Worm (Caenorhabditis elegans) whole organism, young adult: ENCODE data around the gene lys-10.
"Not testable (repeated sequence)": the region's sequence is repeated elsewhere in the genome, so short reads cannot be mapped to it uniquely, and the experiment has no call there.

Experiments
- C06A6.2 ChIP-seq: fragments of 200-800 bp; sonication (Bioruptor generic); conservative IDR thresholded peaks from 2 replicates; pipeline ENCODE4 v1.3.6; 2022; ENCODE audit warnings: missing genetic modification characterization, missing compliant biosample characterization
- F23B12.7 ChIP-seq: sonication (generic microtip); optimal IDR thresholded peaks from 2 replicates; lab custom pipeline; 2017; ENCODE audit warnings: missing genetic modification characterization, mild to moderate bottlenecking, missing compliant biosample characterization, antibody characterized with exemption, moderate library complexity; ENCODE audit not compliant: insufficient read depth
- F49E8.2 ChIP-seq: sonication (generic microtip); optimal IDR thresholded peaks from 3 replicates; lab custom pipeline; 2017; ENCODE audit warnings: missing genetic modification characterization, mild to moderate bottlenecking, missing compliant biosample characterization, antibody characterized with exemption, moderate library complexity; ENCODE audit not compliant: insufficient read depth
- F52B5.7 ChIP-seq: sonication (generic microtip); optimal IDR thresholded peaks from 2 replicates; lab custom pipeline; 2016; ENCODE audit warnings: mild to moderate bottlenecking, missing genetic modification characterization, missing compliant biosample characterization
- F57A8.1 ChIP-seq: fragments of 200-800 bp; sonication (Bioruptor generic); optimal IDR thresholded peaks from 2 replicates; lab custom pipeline; 2018; ENCODE audit warnings: mild to moderate bottlenecking, missing genetic modification characterization, moderate library complexity, missing compliant biosample characterization
- T26A5.8 ChIP-seq: sonication (generic microtip); optimal IDR thresholded peaks from 2 replicates; lab custom pipeline; 2016; ENCODE audit warnings: missing genetic modification characterization, missing compliant biosample characterization
- Y53F4B.3 ChIP-seq: fragments of 200-800 bp; sonication (Bioruptor generic); IDR thresholded peaks from 2 replicates; pipeline ENCODE4 v1.3.6; 2022; ENCODE audit warnings: missing genetic modification reagents, missing genetic modification characterization, missing compliant biosample characterization
- akir-1 ChIP-seq: fragments of 200-800 bp; sonication (Bioruptor generic); optimal IDR thresholded peaks from 2 replicates; lab custom pipeline; 2018; ENCODE audit warnings: mild to moderate bottlenecking, missing genetic modification characterization, moderate library complexity, missing compliant biosample characterization
- ama-1 ChIP-seq, 3 experiments: fragments of 150-350 bp in 1 of 3; sonication (generic microtip) in 2 of 3; optimal IDR thresholded peaks; 2 replicates each; lab custom pipeline; 2014 to 2018; ENCODE audit warnings: missing biosample characterization in 2 of 3, missing genetic modification characterization in 2 of 3, missing genetic modification reagents in 2 of 3
- atf-7 ChIP-seq: sonication (generic microtip); optimal IDR thresholded peaks from 2 replicates; lab custom pipeline; 2017; ENCODE audit warnings: mild to moderate bottlenecking, missing genetic modification characterization, missing compliant biosample characterization
- attf-3 ChIP-seq: fragments of 200-800 bp; sonication (Bioruptor generic); conservative IDR thresholded peaks from 2 replicates; pipeline ENCODE4 v1.3.6; 2022; ENCODE audit warnings: missing genetic modification reagents, missing genetic modification characterization, missing compliant biosample characterization
- attf-6 ChIP-seq: fragments of 200-800 bp; sonication (Bioruptor generic); IDR thresholded peaks from 2 replicates; pipeline ENCODE4 v1.3.6; 2022; ENCODE audit warnings: missing genetic modification reagents, missing genetic modification characterization, missing compliant biosample characterization
- bed-1 ChIP-seq: fragments of 200-800 bp; sonication (Bioruptor generic); IDR thresholded peaks from 2 replicates; pipeline ENCODE4 v1.3.6; 2022; ENCODE audit warnings: missing genetic modification reagents, missing genetic modification characterization, missing compliant biosample characterization
- bed-2 ChIP-seq: fragments of 200-800 bp; sonication (Bioruptor generic); IDR thresholded peaks from 2 replicates; pipeline ENCODE4 v1.3.6; 2022; ENCODE audit warnings: missing genetic modification reagents, missing genetic modification characterization, missing compliant biosample characterization
- ceh-40 ChIP-seq: fragments of 200-800 bp; sonication (Bioruptor generic); IDR thresholded peaks from 2 replicates; pipeline ENCODE4 v1.3.6; 2022; ENCODE audit warnings: missing genetic modification characterization, missing compliant biosample characterization
- ceh-58 ChIP-seq: fragments of 200-800 bp; sonication (Bioruptor generic); IDR thresholded peaks from 2 replicates; pipeline ENCODE4 v1.3.6; 2022; ENCODE audit warnings: missing genetic modification characterization, missing compliant biosample characterization
- ceh-79 ChIP-seq: sonication (generic microtip); optimal IDR thresholded peaks from 2 replicates; lab custom pipeline; 2017; ENCODE audit warnings: mild to moderate bottlenecking, missing genetic modification characterization, missing compliant biosample characterization
- chd-7 ChIP-seq: sonication (generic microtip); optimal IDR thresholded peaks from 2 replicates; lab custom pipeline; 2016; ENCODE audit warnings: mild to moderate bottlenecking, missing genetic modification characterization, moderate library complexity, missing compliant biosample characterization
- efl-1 ChIP-seq: fragments of 150-350 bp; optimal IDR thresholded peaks from 2 replicates; lab custom pipeline; 2014; ENCODE audit warnings: missing biosample characterization, missing genetic modification reagents, missing genetic modification characterization
- ekl-4 ChIP-seq: fragments of 200-800 bp; sonication (Bioruptor generic); IDR thresholded peaks from 2 replicates; pipeline ENCODE4 v1.3.6; 2022; ENCODE audit warnings: missing genetic modification reagents, missing genetic modification characterization, missing compliant biosample characterization
- him-1 ChIP-seq: sonication (generic microtip); optimal IDR thresholded peaks from 2 replicates; lab custom pipeline; 2016; ENCODE audit warnings: missing genotype, missing genetic modification reagents, missing genetic modification characterization, missing compliant biosample characterization
- hlh-26 ChIP-seq: fragments of 200-800 bp; sonication (Bioruptor generic); conservative IDR thresholded peaks from 2 replicates; pipeline ENCODE4 v1.3.6; 2022; ENCODE audit warnings: missing genetic modification reagents, missing genetic modification characterization, missing compliant biosample characterization
- let-526 ChIP-seq: fragments of 200-800 bp; sonication (Bioruptor generic); IDR thresholded peaks from 2 replicates; pipeline ENCODE4 v1.3.6; 2022; ENCODE audit warnings: missing genetic modification reagents, missing genetic modification characterization, missing compliant biosample characterization
- madf-6 ChIP-seq: fragments of 200-800 bp; sonication (Bioruptor generic); IDR thresholded peaks from 2 replicates; pipeline ENCODE4 v1.3.6; 2022; ENCODE audit warnings: missing genetic modification reagents, missing genetic modification characterization, missing compliant biosample characterization
- mxl-1 ChIP-seq: sonication (generic microtip); optimal IDR thresholded peaks from 2 replicates; lab custom pipeline; 2016; ENCODE audit warnings: missing genetic modification characterization, missing compliant biosample characterization
- nhr-27 ChIP-seq: fragments of 200-800 bp; sonication (Bioruptor generic); optimal IDR thresholded peaks from 2 replicates; lab custom pipeline; 2018; ENCODE audit warnings: mild to moderate bottlenecking, missing genetic modification characterization, moderate library complexity, missing compliant biosample characterization
- nhr-90 ChIP-seq: sonication (generic microtip); optimal IDR thresholded peaks from 2 replicates; lab custom pipeline; 2016; ENCODE audit warnings: missing genotype, mild to moderate bottlenecking, missing genetic modification characterization, missing compliant biosample characterization
- rec-8 ChIP-seq, 2 experiments: sonication (generic microtip); optimal IDR thresholded peaks; 2 replicates each; lab custom pipeline; 2016; ENCODE audit warnings: mild to moderate bottlenecking in 2 of 2, missing genetic modification characterization in 2 of 2, missing genetic modification reagents in 2 of 2, missing genotype in 2 of 2, missing biosample characterization in 1 of 2, missing compliant biosample characterization in 1 of 2, moderate library complexity in 1 of 2
- rpc-1 ChIP-seq, 2 experiments: fragments of 150-350 bp in 1 of 2; sonication (generic microtip) in 1 of 2; optimal IDR thresholded peaks; 2 replicates each; lab custom pipeline; 2014 to 2018; ENCODE audit warnings: missing biosample characterization in 1 of 2, missing genetic modification characterization in 1 of 2, missing genetic modification reagents in 1 of 2, missing genotype in 1 of 2
- snpc-1.3 ChIP-seq: sonication (generic microtip); optimal IDR thresholded peaks from 2 replicates; lab custom pipeline; 2017; ENCODE audit warnings: missing genetic modification characterization, mild to moderate bottlenecking, missing compliant biosample characterization, antibody characterized with exemption, moderate library complexity, missing genotype, missing genetic modification reagents; ENCODE audit not compliant: insufficient read depth
- somi-1 ChIP-seq: fragments of 200-800 bp; sonication (Bioruptor generic); optimal IDR thresholded peaks from 2 replicates; lab custom pipeline; 2018; ENCODE audit warnings: mild to moderate bottlenecking, missing genetic modification characterization, missing compliant biosample characterization
- tbp1 ChIP-seq: fragments of 200-800 bp; sonication (Bioruptor generic); optimal IDR thresholded peaks from 2 replicates; lab custom pipeline; 2018; ENCODE audit warnings: mild to moderate bottlenecking, missing genetic modification characterization, missing compliant biosample characterization
- tlf-1 ChIP-seq: fragments of 200-800 bp; sonication (Bioruptor generic); optimal IDR thresholded peaks from 2 replicates; lab custom pipeline; 2018; ENCODE audit warnings: mild to moderate bottlenecking, missing genetic modification characterization, missing compliant biosample characterization
- xnd-1 ChIP-seq: sonication (generic microtip); optimal IDR thresholded peaks from 2 replicates; lab custom pipeline; 2016; ENCODE audit warnings: missing genotype, missing genetic modification reagents, missing genetic modification characterization, missing compliant biosample characterization
- zfh-2 ChIP-seq: fragments of 200-800 bp; sonication (Bioruptor generic); conservative IDR thresholded peaks from 2 replicates; pipeline ENCODE4 v1.3.6; 2022; ENCODE audit warnings: missing genetic modification reagents, missing genetic modification characterization, missing compliant biosample characterization
- ztf-22 ChIP-seq: fragments of 200-800 bp; sonication (Bioruptor generic); optimal IDR thresholded peaks from 2 replicates; lab custom pipeline; 2018; ENCODE audit warnings: mild to moderate bottlenecking, missing genetic modification characterization, moderate library complexity, missing compliant biosample characterization
- ztf-26 ChIP-seq: sonication (generic microtip); optimal IDR thresholded peaks from 2 replicates; lab custom pipeline; 2017; ENCODE audit warnings: missing genetic modification characterization, missing compliant biosample characterization
- ztf-3 ChIP-seq: fragments of 200-800 bp; sonication (Bioruptor generic); optimal IDR thresholded peaks from 2 replicates; lab custom pipeline; 2018; ENCODE audit warnings: mild to moderate bottlenecking, missing genetic modification characterization, missing compliant biosample characterization

The lys-10 gene

DNA sequence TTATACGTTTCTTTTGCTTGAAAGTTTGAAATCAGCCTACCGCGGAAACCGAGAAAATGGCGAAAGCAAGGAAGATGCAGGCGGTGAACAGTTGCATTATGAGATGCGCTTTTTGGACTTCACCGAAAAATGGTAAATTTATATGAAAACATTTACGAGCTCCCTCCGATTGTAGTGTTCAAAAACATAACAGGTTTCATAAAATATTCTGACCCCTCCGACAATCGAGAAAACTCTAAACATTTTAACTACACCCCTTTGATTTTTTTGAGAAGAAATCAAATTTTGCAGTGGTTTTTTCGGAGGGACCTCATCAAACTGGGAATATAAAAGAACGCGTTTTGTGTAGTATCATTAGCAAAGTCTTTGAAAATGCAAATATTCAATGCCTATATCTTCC is 14.4 kb downstream of the lys-10 start, which contains the start of the genes F17E9.18 and F17E9.15:
Gene F17E9.18 (minus strand): TSS at position 101 of the 400 bp plus-strand sequence.
Gene F17E9.15 (plus strand): TSS at position 368 of the 400 bp plus-strand sequence.
- no peak for TF ChIP-seq akir-1 (GFP tag; lab: Kevin White, UChicago)
- TF ChIP-seq Y53F4B.3, result no peak
- no peak for TF ChIP-seq ama-1 (optimal IDR thresholded peaks at IDR 0.05; lab: Kevin White, UChicago)
- no peak for TF ChIP-seq ama-1 (GFP tag; optimal IDR thresholded peaks at IDR 0.05; lab: Kevin White, UChicago)
- no peak for TF ChIP-seq snpc-1.3
- no peak for TF ChIP-seq madf-6 (GFP tag; lab: Robert Waterston, UW)
- TF ChIP-seq efl-1 (GFP tag; lab: Kevin White, UChicago), result no peak
- TF ChIP-seq ceh-40 (GFP tag; lab: Robert Waterston, UW), result no peak
- no peak for TF ChIP-seq rec-8 (tag; optimal IDR thresholded peaks at IDR 0.05; lab: Kevin White, UChicago)
- TF ChIP-seq nhr-90, result no peak
- TF ChIP-seq ekl-4 (GFP tag; lab: Robert Waterston, UW), result no peak
- no peak for TF ChIP-seq ztf-26 (tag; lab: Kevin White, UChicago)
- TF ChIP-seq F52B5.7, result no peak
- TF ChIP-seq let-526 (GFP tag; lab: Robert Waterston, UW), result no peak
- TF ChIP-seq ceh-58 (GFP tag; lab: Robert Waterston, UW), result no peak

DNA sequence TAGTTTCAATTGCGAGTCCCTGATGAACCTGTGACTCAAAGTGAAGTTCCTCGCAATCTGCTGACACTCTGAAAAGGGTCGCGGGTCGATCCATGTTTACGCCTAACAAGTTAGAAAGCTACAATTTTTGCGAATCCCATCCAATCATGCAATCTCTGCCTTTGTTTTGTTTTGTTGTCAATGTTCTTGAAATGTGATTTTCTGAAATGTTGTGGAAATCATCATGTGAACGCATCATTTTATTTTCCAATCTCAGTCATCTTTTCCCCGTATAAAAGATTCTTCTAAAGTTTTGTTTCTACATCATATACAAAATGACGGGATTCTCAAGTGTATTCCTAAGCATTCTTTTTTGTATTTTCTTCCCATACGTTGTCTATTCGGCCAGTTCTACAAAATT is 15.4 kb downstream of the lys-10 start, which contains the start of gene F17E9.4:
Gene F17E9.4 (plus strand): TSS at position 301 of the 400 bp plus-strand sequence.
- no peak for TF ChIP-seq chd-7 (tag; lab: Kevin White, UChicago)
- TF ChIP-seq tlf-1, result no peak
- no peak for TF ChIP-seq somi-1
- no peak for TF ChIP-seq nhr-27 (tag; lab: Kevin White, UChicago)

DNA sequence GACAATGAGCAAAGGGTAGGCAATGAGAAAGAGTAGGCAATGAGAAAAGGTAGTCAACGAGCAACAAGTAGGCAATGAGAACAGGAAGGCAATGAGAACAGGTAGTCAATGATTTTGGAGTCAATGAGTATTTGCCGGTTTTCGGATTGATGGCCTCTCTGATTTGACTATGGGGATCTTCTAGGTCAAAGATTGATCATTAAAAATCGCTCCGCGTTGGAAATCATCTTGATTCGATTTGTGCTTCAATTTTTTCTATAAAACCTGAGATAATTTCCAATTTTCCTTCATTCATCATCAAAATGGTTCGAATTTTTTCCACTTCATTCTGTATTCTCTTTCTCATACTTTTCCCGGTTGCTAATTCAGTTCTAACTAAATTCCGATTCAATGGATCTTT is 19.4 kb downstream of the lys-10 start, which contains the start of gene F17E9.16:
Gene F17E9.16 (plus strand): TSS at position 301 of the 400 bp plus-strand sequence.
- not testable (repeated sequence) for TF ChIP-seq F49E8.2 (tag; lab: Kevin White, UChicago); zfh-2 (GFP tag; lab: Robert Waterston, UW); attf-3
- TF ChIP-seq, all 124 proteins: peak for 0; not testable (repeated sequence) for 124

DNA sequence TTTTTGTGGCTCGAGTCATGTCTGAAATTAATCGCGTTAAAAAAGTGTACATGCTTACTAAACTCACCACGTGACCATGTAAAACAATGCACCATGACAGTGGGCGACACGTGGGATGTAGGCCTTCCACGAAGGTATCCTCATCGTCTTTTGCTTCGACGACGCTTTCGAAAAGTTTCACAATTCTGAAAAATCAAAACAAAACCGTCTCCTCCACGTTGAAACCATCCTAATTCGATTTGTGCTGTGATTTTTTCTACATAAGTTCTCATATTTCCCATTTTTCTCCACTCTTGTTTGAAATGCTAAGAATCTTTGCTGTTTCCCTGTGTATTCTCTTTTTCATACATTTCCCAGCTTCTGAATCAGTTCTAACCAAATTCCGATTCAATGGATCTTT is 21.9 kb downstream of the lys-10 start, which contains the start of gene F17E9.3:
Gene F17E9.3 (plus strand): TSS at position 301 of the 400 bp plus-strand sequence.
- TF ChIP-seq bed-1 (GFP tag; lab: Robert Waterston, UW), result no peak
- TF ChIP-seq ztf-3 (GFP tag; lab: Kevin White, UChicago), result no peak
- no peak for TF ChIP-seq attf-6 (GFP tag; lab: Robert Waterston, UW)
- TF ChIP-seq F23B12.7 (tag; lab: Kevin White, UChicago), result no peak
- TF ChIP-seq him-1 (tag; lab: Kevin White, UChicago), result no peak
- no peak for TF ChIP-seq C06A6.2
- TF ChIP-seq bed-2, result no peak
- no peak for TF ChIP-seq T26A5.8
- no peak for TF ChIP-seq F57A8.1
- TF ChIP-seq tbp1 (GFP tag; lab: Kevin White, UChicago), result no peak
- no peak for TF ChIP-seq akir-1 (GFP tag; lab: Kevin White, UChicago)
- no peak for TF ChIP-seq ceh-79
- no peak for TF ChIP-seq ztf-22 (GFP tag; lab: Kevin White, UChicago)
- TF ChIP-seq xnd-1 (tag; lab: Kevin White, UChicago), result no peak
- no peak for TF ChIP-seq mxl-1 (tag; lab: Kevin White, UChicago)
- no peak for TF ChIP-seq rpc-1 (optimal IDR thresholded peaks at IDR 0.05; lab: Kevin White, UChicago)
- TF ChIP-seq rpc-1 (tag; optimal IDR thresholded peaks at IDR 0.05; lab: Kevin White, UChicago), result no peak
- TF ChIP-seq hlh-26, result no peak
- no peak for TF ChIP-seq let-526 (GFP tag; lab: Robert Waterston, UW)
- no peak for TF ChIP-seq atf-7
